Fruit fly (Drosophila melanogaster): ENCODE results near the gene Rsph9.

The Rsph9 gene

dm6 chr2L:17447071-17447470 is 34.6 kb upstream of the Rsph9 start:
- TF ChIP-seq CrebA (GFP tag; optimal IDR thresholded peaks at IDR 0.05; ENCODE audit: borderline replicate concordance) (no peak), tai (GFP tag; optimal IDR thresholded peaks at IDR 0.05) (no peak), Hr78 (GFP tag; optimal IDR thresholded peaks at IDR 0.05) (no peak), rgr (GFP tag; optimal IDR thresholded peaks at IDR 0.05) (no peak), GATAd (GFP tag; optimal IDR thresholded peaks at IDR 0.05) (no peak), dsf (GFP tag; optimal IDR thresholded peaks at IDR 0.05; ENCODE audit: borderline replicate concordance) (no peak), br (GFP tag; optimal IDR thresholded peaks at IDR 0.05) (no peak), ey (GFP tag; optimal IDR thresholded peaks at IDR 0.05) (no peak), OdsH (GFP tag; optimal IDR thresholded peaks at IDR 0.05) (no peak), psq (GFP tag; optimal IDR thresholded peaks at IDR 0.05) (no peak), Jra (GFP tag; optimal IDR thresholded peaks at IDR 0.05) (no peak), h (GFP tag; optimal IDR thresholded peaks at IDR 0.05) (no peak), N (GFP tag; optimal IDR thresholded peaks at IDR 0.05) (no peak), Hr83 (GFP tag; optimal IDR thresholded peaks at IDR 0.05; ENCODE audit: poor library complexity, severe bottlenecking) (no peak), Dfd (GFP tag; optimal IDR thresholded peaks at IDR 0.05) (no peak), fru (GFP tag; optimal IDR thresholded peaks at IDR 0.05) (no peak), woc (GFP tag; optimal IDR thresholded peaks at IDR 0.05) (no peak), HLH106 (tag; optimal IDR thresholded peaks at IDR 0.05) (no peak), Hnf4 (GFP tag; optimal IDR thresholded peaks at IDR 0.05) (no peak)

DNA sequence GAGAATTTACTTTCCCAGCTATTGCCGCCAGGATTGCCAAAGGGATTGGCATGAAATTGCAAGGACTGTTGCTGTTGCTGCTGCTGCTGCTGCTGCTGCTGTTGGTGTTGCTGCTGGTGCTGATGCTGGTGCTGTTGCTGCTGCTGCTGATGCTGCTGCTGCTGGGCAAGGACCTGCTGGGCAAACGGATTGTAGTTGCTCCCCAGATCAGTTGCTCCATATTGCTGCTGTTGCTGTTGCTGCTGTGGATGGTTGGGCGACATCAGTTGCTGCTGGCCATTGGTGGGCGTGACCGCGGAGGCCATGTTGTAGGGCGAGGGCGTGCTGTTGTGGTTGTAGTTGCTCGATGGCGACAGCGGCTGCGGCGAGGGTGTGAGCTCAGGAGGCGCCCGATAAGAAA is 25.2 kb upstream of the Rsph9 start:
- TF ChIP-seq CG32264 (GFP tag; optimal IDR thresholded peaks at IDR 0.05), result no peak
- peak; percentile 95 for TF ChIP-seq Dfd (GFP tag; optimal IDR thresholded peaks at IDR 0.05)
- TF ChIP-seq br (GFP tag; optimal IDR thresholded peaks at IDR 0.05), result no peak
- TF ChIP-seq Hnf4 (GFP tag; optimal IDR thresholded peaks at IDR 0.05), result no peak
- TF ChIP-seq h (GFP tag; optimal IDR thresholded peaks at IDR 0.05), result no peak

DNA sequence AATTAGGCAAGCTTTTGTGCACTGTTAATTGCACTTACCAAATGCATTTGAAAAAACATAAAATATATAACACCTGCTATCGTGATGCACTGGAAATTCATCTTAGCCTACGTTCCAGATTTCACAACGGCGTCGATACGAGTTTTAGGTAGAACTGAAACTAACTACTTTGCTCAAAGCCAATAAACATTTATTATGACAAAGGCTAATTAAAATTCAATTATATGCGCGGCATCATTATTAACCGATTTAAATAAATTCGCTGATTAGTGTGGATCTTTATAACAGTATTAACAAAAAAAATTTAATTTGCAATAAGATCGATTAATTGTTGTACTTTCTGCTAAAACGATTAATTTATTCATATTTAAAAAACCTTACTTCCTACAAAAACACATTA is 24.1 kb upstream of the Rsph9 start, which contains the start of gene CG33928:
Gene CG33928, minus strand, starts transcription at position 101 of the 400 bp plus-strand sequence.
- TF ChIP-seq sage (GFP tag; optimal IDR thresholded peaks at IDR 0.05) (no peak), usp (GFP tag; optimal IDR thresholded peaks at IDR 0.05) (no peak), jim (GFP tag; optimal IDR thresholded peaks at IDR 0.05) (no peak), Dfd (GFP tag; optimal IDR thresholded peaks at IDR 0.05) (no peak), Abd-B (GFP tag; optimal IDR thresholded peaks at IDR 0.05) (no peak), OdsH (GFP tag; optimal IDR thresholded peaks at IDR 0.05) (no peak), GATAd (GFP tag; optimal IDR thresholded peaks at IDR 0.05) (no peak), sv (GFP tag; optimal IDR thresholded peaks at IDR 0.05) (no peak), CrebA (GFP tag; optimal IDR thresholded peaks at IDR 0.05; ENCODE audit: borderline replicate concordance) (no peak), N (GFP tag; optimal IDR thresholded peaks at IDR 0.05) (no peak), rgr (GFP tag; optimal IDR thresholded peaks at IDR 0.05) (no peak), brk (GFP tag; optimal IDR thresholded peaks at IDR 0.05) (no peak), Hr83 (GFP tag; optimal IDR thresholded peaks at IDR 0.05; ENCODE audit: poor library complexity, severe bottlenecking) (no peak), HLH106 (tag; optimal IDR thresholded peaks at IDR 0.05) (no peak), h (GFP tag; optimal IDR thresholded peaks at IDR 0.05) (no peak)

DNA sequence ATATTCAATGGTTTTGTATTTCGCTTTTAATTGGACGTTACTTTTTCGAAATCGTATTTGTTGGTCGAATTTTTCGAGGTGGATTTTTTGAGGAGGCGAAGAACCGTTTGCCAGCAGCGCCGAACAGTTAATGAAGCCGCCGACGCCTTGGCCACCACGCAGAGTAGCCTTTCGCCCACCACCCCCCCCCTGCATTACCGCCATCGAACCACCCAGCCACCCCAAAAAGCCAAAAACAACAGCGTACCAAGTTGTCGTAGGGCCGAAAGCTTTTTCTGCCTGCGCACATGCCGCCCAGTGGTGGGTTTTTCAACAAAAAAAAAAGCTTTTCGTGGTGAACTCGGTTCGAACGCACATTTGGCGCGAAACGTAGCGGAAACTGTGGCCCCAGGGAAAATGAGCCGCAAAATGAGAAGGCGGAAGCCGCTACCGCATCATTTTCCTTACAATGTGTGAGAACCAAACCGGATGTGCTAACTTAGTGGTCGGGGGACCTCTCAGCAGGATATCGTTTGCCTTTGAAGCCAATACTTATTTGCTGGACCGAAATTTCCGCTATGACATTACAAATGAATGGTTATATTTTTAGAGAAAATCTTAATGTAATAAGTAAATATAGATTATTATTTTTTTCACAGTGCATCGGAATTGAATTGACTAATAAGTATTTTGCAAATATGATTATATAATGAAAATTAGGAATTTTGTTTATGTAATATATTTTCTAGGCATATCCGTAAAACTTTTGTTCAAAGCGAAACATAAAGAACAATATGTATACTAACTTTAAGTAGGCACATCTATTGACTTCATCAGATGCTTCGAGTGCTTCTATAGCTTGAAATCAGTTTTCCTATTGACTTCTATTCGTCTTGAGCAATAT is 20.8 kb upstream of the Rsph9 start, which contains the start of the genes Dif and CG5043:
Gene Dif, minus strand, starts transcription at position 132 of the 883 bp plus-strand sequence.
Gene CG5043, plus strand, starts transcription at position 833 of the 883 bp plus-strand sequence.
- no peak for TF ChIP-seq Hr78 (GFP tag; optimal IDR thresholded peaks at IDR 0.05)
- TF ChIP-seq CrebA (GFP tag; optimal IDR thresholded peaks at IDR 0.05; ENCODE audit: borderline replicate concordance), result no peak
- no peak for TF ChIP-seq h (GFP tag; optimal IDR thresholded peaks at IDR 0.05)
- TF ChIP-seq CG32264 (GFP tag; optimal IDR thresholded peaks at IDR 0.05), result no peak
- TF ChIP-seq rgr (GFP tag; optimal IDR thresholded peaks at IDR 0.05), result no peak
- peak; percentile 9 for TF ChIP-seq Dif (GFP tag; optimal IDR thresholded peaks at IDR 0.05; ENCODE audit: partially characterized antibody)
- no peak for TF ChIP-seq Hnf4 (GFP tag; optimal IDR thresholded peaks at IDR 0.05)
- no peak for TF ChIP-seq sv (GFP tag; optimal IDR thresholded peaks at IDR 0.05)

DNA sequence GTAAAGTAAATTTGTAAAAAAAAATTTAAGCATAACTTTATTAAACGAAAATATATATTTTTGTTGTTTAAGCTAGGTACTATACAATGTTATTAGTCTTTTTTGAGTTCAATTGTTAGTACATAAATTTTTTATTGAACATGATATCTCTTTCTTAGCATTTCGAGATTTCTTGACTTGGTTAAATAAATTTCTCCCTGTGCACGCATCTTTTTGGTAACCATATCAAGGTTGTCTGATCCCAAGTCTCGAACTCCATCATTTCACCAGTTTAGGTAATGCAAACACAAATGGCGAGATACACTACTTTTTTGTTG is 18.9 kb upstream of the Rsph9 start:
- TF ChIP-seq CG32264 (GFP tag; optimal IDR thresholded peaks at IDR 0.05) (no peak), Hr83 (GFP tag; optimal IDR thresholded peaks at IDR 0.05; ENCODE audit: poor library complexity, severe bottlenecking) (no peak), Dfd (GFP tag; optimal IDR thresholded peaks at IDR 0.05) (no peak), Jra (GFP tag; optimal IDR thresholded peaks at IDR 0.05) (no peak), h (GFP tag; optimal IDR thresholded peaks at IDR 0.05) (peak; percentile 69), pan (optimal IDR thresholded peaks at IDR 0.05) (no peak), rgr (GFP tag; optimal IDR thresholded peaks at IDR 0.05) (peak; percentile 66), lola (GFP tag; optimal IDR thresholded peaks at IDR 0.05) (no peak), Sp1 (GFP tag; optimal IDR thresholded peaks at IDR 0.05) (no peak), dmrt93B (GFP tag; optimal IDR thresholded peaks at IDR 0.05) (no peak), dsf (GFP tag; optimal IDR thresholded peaks at IDR 0.05; ENCODE audit: borderline replicate concordance) (no peak), OdsH (GFP tag; optimal IDR thresholded peaks at IDR 0.05) (peak; percentile 68), Vsx2 (GFP tag; optimal IDR thresholded peaks at IDR 0.05; ENCODE audit: partially characterized antibody) (no peak), dl (GFP tag; optimal IDR thresholded peaks at IDR 0.05; ENCODE audit: insufficient read depth in 1 of 2, partially characterized antibody in 2 of 2) (no peak), HLH106 (tag; optimal IDR thresholded peaks at IDR 0.05) (no peak), Abd-B (GFP tag; optimal IDR thresholded peaks at IDR 0.05) (no peak), CG9705 (GFP tag; optimal IDR thresholded peaks at IDR 0.05) (no peak), N (GFP tag; optimal IDR thresholded peaks at IDR 0.05) (no peak), Hr78 (GFP tag; optimal IDR thresholded peaks at IDR 0.05) (no peak), Hnf4 (GFP tag; optimal IDR thresholded peaks at IDR 0.05) (no peak), br (GFP tag; optimal IDR thresholded peaks at IDR 0.05) (peak; percentile 39), Myc (optimal IDR thresholded peaks at IDR 0.05) (no peak), usp (GFP tag; optimal IDR thresholded peaks at IDR 0.05) (no peak), Mio (GFP tag; optimal IDR thresholded peaks at IDR 0.05) (no peak), CrebA (GFP tag; optimal IDR thresholded peaks at IDR 0.05; ENCODE audit: borderline replicate concordance) (no peak), Dif (GFP tag; optimal IDR thresholded peaks at IDR 0.05; ENCODE audit: partially characterized antibody) (no peak)

Measured in whole organism, wandering third instar larva.